Worm (Caenorhabditis elegans) whole organism, young adult: ENCODE measurements around the gene R74.8.

ENCODE experiments used
- B0019.2 ChIP-seq: fragments of 200-800 bp; sonication (Bioruptor generic); conservative IDR thresholded peaks from 2 replicates; pipeline ENCODE4 v1.3.6; 2022; ENCODE audit warnings: missing genetic modification reagents, missing genetic modification characterization, missing compliant biosample characterization
- B0261.1 ChIP-seq: sonication (generic microtip); optimal IDR thresholded peaks from 2 replicates; lab custom pipeline; 2016; ENCODE audit warnings: mild to moderate bottlenecking, missing genetic modification characterization, moderate library complexity, missing compliant biosample characterization
- B0336.3 ChIP-seq: fragments of 200-800 bp; sonication (Bioruptor generic); IDR thresholded peaks from 2 replicates; pipeline ENCODE4 v1.3.6; 2022; ENCODE audit warnings: missing genetic modification characterization, missing compliant biosample characterization
- D2030.7 ChIP-seq: fragments of 200-800 bp; sonication (Bioruptor generic); IDR thresholded peaks from 2 replicates; pipeline ENCODE4 v1.3.6; 2022; ENCODE audit warnings: missing genetic modification reagents, missing genetic modification characterization, missing compliant biosample characterization
- F22D6.2 ChIP-seq: sonication (generic microtip); optimal IDR thresholded peaks from 2 replicates; lab custom pipeline; 2016; ENCODE audit warnings: mild to moderate bottlenecking, missing genetic modification characterization, missing compliant biosample characterization
- F39B2.1 ChIP-seq: fragments of 200-800 bp; sonication (Bioruptor generic); IDR thresholded peaks from 2 replicates; pipeline ENCODE4 v1.3.6; 2022; ENCODE audit warnings: missing genetic modification reagents, missing genetic modification characterization, missing compliant biosample characterization
- F49E8.2 ChIP-seq: sonication (generic microtip); optimal IDR thresholded peaks from 3 replicates; lab custom pipeline; 2017; ENCODE audit warnings: missing genetic modification characterization, mild to moderate bottlenecking, missing compliant biosample characterization, antibody characterized with exemption, moderate library complexity; ENCODE audit not compliant: insufficient read depth
- F57C9.4 ChIP-seq: sonication (generic microtip); optimal IDR thresholded peaks from 2 replicates; lab custom pipeline; 2017; ENCODE audit warnings: mild to moderate bottlenecking, missing genetic modification characterization, missing compliant biosample characterization
- K12H6.12 ChIP-seq: fragments of 200-800 bp; sonication (Bioruptor generic); optimal IDR thresholded peaks from 2 replicates; lab custom pipeline; 2018; ENCODE audit warnings: mild to moderate bottlenecking, missing genetic modification characterization, missing compliant biosample characterization
- T07F8.4 ChIP-seq: sonication (generic microtip); optimal IDR thresholded peaks from 2 replicates; lab custom pipeline; 2016; ENCODE audit warnings: mild to moderate bottlenecking, missing genetic modification characterization, moderate library complexity, missing compliant biosample characterization
- Y53F4B.3 ChIP-seq: fragments of 200-800 bp; sonication (Bioruptor generic); IDR thresholded peaks from 2 replicates; pipeline ENCODE4 v1.3.6; 2022; ENCODE audit warnings: missing genetic modification reagents, missing genetic modification characterization, missing compliant biosample characterization
- Y56A3A.18 ChIP-seq: fragments of 200-800 bp; sonication (Bioruptor generic); IDR thresholded peaks from 2 replicates; pipeline ENCODE4 v1.3.6; 2022; ENCODE audit warnings: missing genetic modification reagents, missing genetic modification characterization, missing compliant biosample characterization
- Y95B8A.8 ChIP-seq: fragments of 200-800 bp; sonication (Bioruptor generic); IDR thresholded peaks from 2 replicates; pipeline ENCODE4 v1.3.6; 2022; ENCODE audit warnings: missing genetic modification reagents, missing genetic modification characterization, missing compliant biosample characterization
- ZK185.1 ChIP-seq: sonication (generic microtip); optimal IDR thresholded peaks from 2 replicates; lab custom pipeline; 2016; ENCODE audit warnings: mild to moderate bottlenecking, missing genetic modification characterization, missing compliant biosample characterization; ENCODE audit not compliant: poor library complexity, severe bottlenecking
- akir-1 ChIP-seq: fragments of 200-800 bp; sonication (Bioruptor generic); optimal IDR thresholded peaks from 2 replicates; lab custom pipeline; 2018; ENCODE audit warnings: mild to moderate bottlenecking, missing genetic modification characterization, moderate library complexity, missing compliant biosample characterization
- ama-1 ChIP-seq, 3 experiments: fragments of 150-350 bp in 1 of 3; sonication (generic microtip) in 2 of 3; optimal IDR thresholded peaks; 2 replicates each; lab custom pipeline; 2014 to 2018; ENCODE audit warnings: missing biosample characterization in 2 of 3, missing genetic modification characterization in 2 of 3, missing genetic modification reagents in 2 of 3
- aptf-3 ChIP-seq: fragments of 200-800 bp; sonication (Bioruptor generic); IDR thresholded peaks from 2 replicates; pipeline ENCODE4 v1.3.6; 2022; ENCODE audit warnings: missing genetic modification characterization, missing compliant biosample characterization
- athp-1 ChIP-seq: sonication (generic microtip); optimal IDR thresholded peaks from 2 replicates; lab custom pipeline; 2017; ENCODE audit warnings: mild to moderate bottlenecking, missing genetic modification characterization, missing compliant biosample characterization
- attf-5 ChIP-seq: fragments of 200-800 bp; sonication (Bioruptor generic); optimal IDR thresholded peaks from 2 replicates; lab custom pipeline; 2018; ENCODE audit warnings: mild to moderate bottlenecking, missing genetic modification characterization, missing compliant biosample characterization
- attf-6 ChIP-seq: fragments of 200-800 bp; sonication (Bioruptor generic); IDR thresholded peaks from 2 replicates; pipeline ENCODE4 v1.3.6; 2022; ENCODE audit warnings: missing genetic modification reagents, missing genetic modification characterization, missing compliant biosample characterization
- bed-1 ChIP-seq: fragments of 200-800 bp; sonication (Bioruptor generic); IDR thresholded peaks from 2 replicates; pipeline ENCODE4 v1.3.6; 2022; ENCODE audit warnings: missing genetic modification reagents, missing genetic modification characterization, missing compliant biosample characterization
- bed-2 ChIP-seq: fragments of 200-800 bp; sonication (Bioruptor generic); IDR thresholded peaks from 2 replicates; pipeline ENCODE4 v1.3.6; 2022; ENCODE audit warnings: missing genetic modification reagents, missing genetic modification characterization, missing compliant biosample characterization
- cebp-1 ChIP-seq, 2 experiments: fragments of 200-800 bp in 1 of 2; sonication (Bioruptor generic) in 1 of 2; sonication (generic microtip) in 1 of 2; IDR thresholded peaks in 1 of 2; optimal IDR thresholded peaks in 1 of 2; 2 replicates each; pipeline versions ENCODE4 v1.3.6 to Lab custom; 2017 to 2022; ENCODE audit warnings: missing compliant biosample characterization in 2 of 2, missing genetic modification characterization in 2 of 2, mild to moderate bottlenecking in 1 of 2, missing genetic modification reagents in 1 of 2, moderate library complexity in 1 of 2
- ceh-40 ChIP-seq: fragments of 200-800 bp; sonication (Bioruptor generic); IDR thresholded peaks from 2 replicates; pipeline ENCODE4 v1.3.6; 2022; ENCODE audit warnings: missing genetic modification characterization, missing compliant biosample characterization
- ceh-79 ChIP-seq: sonication (generic microtip); optimal IDR thresholded peaks from 2 replicates; lab custom pipeline; 2017; ENCODE audit warnings: mild to moderate bottlenecking, missing genetic modification characterization, missing compliant biosample characterization
- die-1 ChIP-seq: sonication (generic microtip); optimal IDR thresholded peaks from 2 replicates; lab custom pipeline; 2016; ENCODE audit warnings: missing genotype, mild to moderate bottlenecking, missing genetic modification characterization, missing compliant biosample characterization
- dox-1 ChIP-seq: fragments of 200-800 bp; sonication (Bioruptor generic); IDR thresholded peaks from 2 replicates; pipeline ENCODE4 v1.3.6; 2022; ENCODE audit warnings: missing genetic modification reagents, missing genetic modification characterization, missing compliant biosample characterization
- egl-18 ChIP-seq: fragments of 200-800 bp; sonication (Bioruptor generic); IDR thresholded peaks from 2 replicates; pipeline ENCODE4 v1.3.6; 2022; ENCODE audit warnings: missing genetic modification reagents, missing genetic modification characterization, missing compliant biosample characterization
- egrh-3 ChIP-seq: fragments of 200-800 bp; sonication (Bioruptor generic); IDR thresholded peaks from 2 replicates; pipeline ENCODE4 v1.3.6; 2022; ENCODE audit warnings: missing genetic modification reagents, missing genetic modification characterization, missing compliant biosample characterization
- fkh-3 ChIP-seq: sonication (generic microtip); optimal IDR thresholded peaks from 2 replicates; lab custom pipeline; 2016; ENCODE audit warnings: mild to moderate bottlenecking, missing genetic modification characterization, missing compliant biosample characterization
- hlh-26 ChIP-seq: fragments of 200-800 bp; sonication (Bioruptor generic); conservative IDR thresholded peaks from 2 replicates; pipeline ENCODE4 v1.3.6; 2022; ENCODE audit warnings: missing genetic modification reagents, missing genetic modification characterization, missing compliant biosample characterization
- let-526 ChIP-seq: fragments of 200-800 bp; sonication (Bioruptor generic); IDR thresholded peaks from 2 replicates; pipeline ENCODE4 v1.3.6; 2022; ENCODE audit warnings: missing genetic modification reagents, missing genetic modification characterization, missing compliant biosample characterization
- lin-35 ChIP-seq, 3 experiments: fragments of 150-350 bp in 2 of 3; sonication (generic microtip) in 1 of 3; optimal IDR thresholded peaks; 2 replicates each; lab custom pipeline; 2014 to 2018; ENCODE audit warnings: missing biosample characterization in 3 of 3, missing genetic modification characterization in 3 of 3, missing genetic modification reagents in 3 of 3
- lir-1 ChIP-seq: fragments of 200-800 bp; sonication (Bioruptor generic); conservative IDR thresholded peaks from 2 replicates; pipeline ENCODE4 v1.3.6; 2022; ENCODE audit warnings: missing genetic modification reagents, missing genetic modification characterization, missing compliant biosample characterization
- madf-10 ChIP-seq: sonication (generic microtip); optimal IDR thresholded peaks from 2 replicates; lab custom pipeline; 2016; ENCODE audit warnings: mild to moderate bottlenecking, missing genetic modification characterization, missing compliant biosample characterization
- mcd-1 ChIP-seq: fragments of 200-800 bp; sonication (Bioruptor generic); IDR thresholded peaks from 2 replicates; pipeline ENCODE4 v1.3.6; 2022; ENCODE audit warnings: missing genetic modification reagents, missing genetic modification characterization, missing compliant biosample characterization
- mxl-1 ChIP-seq: sonication (generic microtip); optimal IDR thresholded peaks from 2 replicates; lab custom pipeline; 2016; ENCODE audit warnings: missing genetic modification characterization, missing compliant biosample characterization
- nfya-2 ChIP-seq: fragments of 200-800 bp; sonication (Bioruptor generic); IDR thresholded peaks from 2 replicates; pipeline ENCODE4 v1.3.6; 2022; ENCODE audit warnings: missing genetic modification reagents, missing genetic modification characterization, missing compliant biosample characterization
- nfyb-1 ChIP-seq: fragments of 200-800 bp; sonication (Bioruptor generic); IDR thresholded peaks from 2 replicates; pipeline ENCODE4 v1.3.6; 2022; ENCODE audit warnings: missing genetic modification reagents, missing genetic modification characterization, missing compliant biosample characterization
- nhr-27 ChIP-seq: fragments of 200-800 bp; sonication (Bioruptor generic); optimal IDR thresholded peaks from 2 replicates; lab custom pipeline; 2018; ENCODE audit warnings: mild to moderate bottlenecking, missing genetic modification characterization, moderate library complexity, missing compliant biosample characterization
- pbrm-1 ChIP-seq: fragments of 200-800 bp; sonication (Bioruptor generic); IDR thresholded peaks from 2 replicates; pipeline ENCODE4 v1.3.6; 2022; ENCODE audit warnings: missing genetic modification reagents, missing genetic modification characterization, missing compliant biosample characterization
- rec-8 ChIP-seq, 2 experiments: sonication (generic microtip); optimal IDR thresholded peaks; 2 replicates each; lab custom pipeline; 2016; ENCODE audit warnings: mild to moderate bottlenecking in 2 of 2, missing genetic modification characterization in 2 of 2, missing genetic modification reagents in 2 of 2, missing genotype in 2 of 2, missing biosample characterization in 1 of 2, missing compliant biosample characterization in 1 of 2, moderate library complexity in 1 of 2
- sea-2 ChIP-seq: fragments of 200-800 bp; sonication (Bioruptor generic); IDR thresholded peaks from 2 replicates; pipeline ENCODE4 v1.3.6; 2022; ENCODE audit warnings: missing genetic modification characterization, missing compliant biosample characterization
- snpc-1.1 ChIP-seq: sonication (generic microtip); optimal IDR thresholded peaks from 2 replicates; lab custom pipeline; 2017; ENCODE audit warnings: missing genetic modification characterization, mild to moderate bottlenecking, missing compliant biosample characterization, antibody characterized with exemption, moderate library complexity, missing genotype, missing genetic modification reagents; ENCODE audit not compliant: insufficient read depth
- tlf-1 ChIP-seq: fragments of 200-800 bp; sonication (Bioruptor generic); optimal IDR thresholded peaks from 2 replicates; lab custom pipeline; 2018; ENCODE audit warnings: mild to moderate bottlenecking, missing genetic modification characterization, missing compliant biosample characterization
- unc-130 ChIP-seq: sonication (generic microtip); optimal IDR thresholded peaks from 2 replicates; lab custom pipeline; 2016; ENCODE audit warnings: missing genetic modification reagents, missing genetic modification characterization, missing compliant biosample characterization
- ztf-3 ChIP-seq: fragments of 200-800 bp; sonication (Bioruptor generic); optimal IDR thresholded peaks from 2 replicates; lab custom pipeline; 2018; ENCODE audit warnings: mild to moderate bottlenecking, missing genetic modification characterization, missing compliant biosample characterization

The R74.8 gene

DNA sequence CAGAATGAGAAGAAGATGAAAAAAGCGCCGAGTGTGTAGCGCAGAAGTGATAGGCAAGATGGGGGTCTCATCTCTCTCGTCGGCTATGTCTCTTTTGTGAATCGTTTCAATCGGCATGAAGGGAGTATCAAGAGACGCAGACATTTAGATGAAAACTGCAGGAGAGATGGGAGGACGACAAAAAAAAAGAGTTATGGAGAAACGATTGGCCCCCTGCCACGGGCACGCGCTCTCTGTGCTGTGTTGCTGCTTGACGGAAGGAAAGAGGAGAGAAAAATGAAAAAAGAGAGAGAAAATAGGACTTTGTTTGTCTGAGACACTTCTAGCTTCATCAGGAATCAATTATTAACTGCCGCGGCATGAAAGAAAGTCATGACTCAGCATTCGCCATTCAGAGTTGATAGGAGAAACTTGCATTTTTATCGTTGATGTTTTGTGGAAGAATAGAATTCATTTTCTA lies 17.6 kb downstream of the R74.8 start (continued):
- TF ChIP-seq rec-8 (tag; optimal IDR thresholded peaks at IDR 0.05; lab: Kevin White, UChicago) = no peak
- TF ChIP-seq ama-1 (optimal IDR thresholded peaks at IDR 0.05; lab: Kevin White, UChicago) = no peak
- TF ChIP-seq ama-1 (GFP tag; optimal IDR thresholded peaks at IDR 0.05; lab: Kevin White, UChicago) = no peak
- TF ChIP-seq ceh-79 = no peak
- peak; percentile 43 for TF ChIP-seq madf-10 (tag; lab: Kevin White, UChicago)
- TF ChIP-seq K12H6.12 = peak; percentile 89
- TF ChIP-seq fkh-3 (tag; lab: Kevin White, UChicago) = no peak
- TF ChIP-seq mcd-1 (GFP tag; lab: Robert Waterston, UW) = 0 out of 2 replicates have a peak, but pooled peaks have one; percentile 21
- TF ChIP-seq die-1 = peak; percentile 7
- TF ChIP-seq hlh-26 (GFP tag; lab: Robert Waterston, UW) = no peak
- no peak for TF ChIP-seq B0261.1
- TF ChIP-seq ztf-3 = peak; percentile 4
- no peak for TF ChIP-seq nhr-27 (tag; lab: Kevin White, UChicago)
- 0 out of 2 replicates have a peak, but pooled peaks have one; percentile 38 for TF ChIP-seq let-526 (GFP tag; lab: Robert Waterston, UW)
- TF ChIP-seq nfyb-1 (GFP tag; lab: Robert Waterston, UW) = peak; percentile 85
- TF ChIP-seq Y53F4B.3 (GFP tag; lab: Robert Waterston, UW) = no peak
- TF ChIP-seq D2030.7 (GFP tag; lab: Robert Waterston, UW) = no peak
- no peak for TF ChIP-seq cebp-1 (GFP tag; IDR thresholded peaks at IDR 0.05; lab: Robert Waterston, UW)
- TF ChIP-seq cebp-1 (tag; optimal IDR thresholded peaks at IDR 0.05; lab: Kevin White, UChicago) = peak; percentile 79
- TF ChIP-seq attf-5 (GFP tag; lab: Kevin White, UChicago) = peak; percentile 85
- TF ChIP-seq Y95B8A.8 (GFP tag; lab: Robert Waterston, UW) = no peak
- no peak for TF ChIP-seq F57C9.4
- TF ChIP-seq aptf-3 = no peak
- TF ChIP-seq bed-2 (GFP tag; lab: Robert Waterston, UW) = no peak
- no peak for TF ChIP-seq akir-1
- peak; percentile 86 for TF ChIP-seq dox-1
- TF ChIP-seq mxl-1 (tag; lab: Kevin White, UChicago) = no peak
- TF ChIP-seq lir-1 (GFP tag; lab: Robert Waterston, UW) = 0 out of 2 replicates have a peak, but pooled peaks have one; percentile 38
- no peak for TF ChIP-seq F49E8.2 (tag; lab: Kevin White, UChicago)
- no peak for TF ChIP-seq B0019.2 (GFP tag; lab: Robert Waterston, UW)
- TF ChIP-seq lin-35 (GFP tag; optimal IDR thresholded peaks at IDR 0.05; lab: Kevin White, UChicago) = peak in 1 of 3 experiments; percentile 57
- no peak for TF ChIP-seq F39B2.1 (GFP tag; lab: Robert Waterston, UW)
- TF ChIP-seq nfya-2 (GFP tag; lab: Robert Waterston, UW) = no peak
- TF ChIP-seq B0336.3 (GFP tag; lab: Robert Waterston, UW) = peak; percentile 76
- no peak for TF ChIP-seq ceh-40
- TF ChIP-seq F22D6.2 (tag; lab: Kevin White, UChicago) = no peak
- TF ChIP-seq athp-1 = no peak
- no peak for TF ChIP-seq tlf-1 (GFP tag; lab: Kevin White, UChicago)
- no peak for TF ChIP-seq egl-18 (GFP tag; lab: Robert Waterston, UW)
- TF ChIP-seq pbrm-1 (GFP tag; lab: Robert Waterston, UW) = no peak
- TF ChIP-seq T07F8.4 (tag; lab: Kevin White, UChicago) = no peak
- no peak for TF ChIP-seq attf-6 (GFP tag; lab: Robert Waterston, UW)
- TF ChIP-seq sea-2 (GFP tag; lab: Robert Waterston, UW) = no peak
- TF ChIP-seq unc-130 = no peak
- peak; percentile 49; the same call in 1 of the 2 replicates for TF ChIP-seq egrh-3
- no peak for TF ChIP-seq Y56A3A.18
- no peak for TF ChIP-seq snpc-1.1 (tag; lab: Kevin White, UChicago)
- TF ChIP-seq ZK185.1 (tag; lab: Kevin White, UChicago) = peak; percentile 24
- TF ChIP-seq bed-1 (GFP tag; lab: Robert Waterston, UW) = no peak
